Worm (Caenorhabditis elegans): Measurements from ENCODE around the gene rab-14.

Gene rab-14

DNA sequence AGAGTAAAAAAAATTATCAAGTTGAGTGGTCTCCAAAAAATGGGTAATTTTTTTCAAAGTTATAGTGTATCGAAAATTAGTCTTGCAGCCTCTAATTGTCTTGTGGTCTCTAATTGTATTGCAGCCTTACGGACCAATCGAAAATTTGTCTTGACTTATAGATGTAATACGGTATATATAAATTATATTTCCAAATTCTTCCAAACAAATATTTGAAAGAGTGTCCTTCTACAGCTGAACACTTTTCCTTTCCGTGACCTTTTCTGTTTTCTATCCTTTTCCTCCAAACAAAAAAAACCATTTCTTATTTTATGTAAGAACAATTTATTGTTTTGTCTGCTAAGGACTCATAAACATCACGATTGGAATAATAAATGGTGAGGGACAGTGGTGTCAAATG, 34.2 kb upstream of the rab-14 start, which contains the start of gene K09E9.7:
TSS of gene K09E9.7 (plus strand) at position 301 of the 400 bp plus-strand sequence.
- no peak for TF ChIP-seq ets-4 (tag; optimal IDR thresholded peaks at IDR 0.05)
- no peak for TF ChIP-seq ztf-16 (tag; optimal IDR thresholded peaks at IDR 0.05)
- TF ChIP-seq nhr-11 (tag; optimal IDR thresholded peaks at IDR 0.05), result no peak
- no peak for TF ChIP-seq pat-9 (tag; optimal IDR thresholded peaks at IDR 0.05)
- TF ChIP-seq tbx-7 (tag; optimal IDR thresholded peaks at IDR 0.05), result no peak
- no peak for TF ChIP-seq T23F11.4 (GFP tag; optimal IDR thresholded peaks at IDR 0.05)
- no peak for TF ChIP-seq ceh-9 (tag; optimal IDR thresholded peaks at IDR 0.05)
- TF ChIP-seq lim-6 (tag; optimal IDR thresholded peaks at IDR 0.05), result no peak
- TF ChIP-seq ceh-6 (GFP tag; optimal IDR thresholded peaks at IDR 0.05), result no peak
- TF ChIP-seq gmeb-2 (tag; optimal IDR thresholded peaks at IDR 0.05), result no peak
- TF ChIP-seq K02D7.2 (tag; optimal IDR thresholded peaks at IDR 0.05), result no peak
- no peak for TF ChIP-seq fax-1 (tag; optimal IDR thresholded peaks at IDR 0.05)
- no peak for TF ChIP-seq ceh-2 (tag; optimal IDR thresholded peaks at IDR 0.05)
- no peak for TF ChIP-seq elt-4 (tag; optimal IDR thresholded peaks at IDR 0.05)

DNA sequence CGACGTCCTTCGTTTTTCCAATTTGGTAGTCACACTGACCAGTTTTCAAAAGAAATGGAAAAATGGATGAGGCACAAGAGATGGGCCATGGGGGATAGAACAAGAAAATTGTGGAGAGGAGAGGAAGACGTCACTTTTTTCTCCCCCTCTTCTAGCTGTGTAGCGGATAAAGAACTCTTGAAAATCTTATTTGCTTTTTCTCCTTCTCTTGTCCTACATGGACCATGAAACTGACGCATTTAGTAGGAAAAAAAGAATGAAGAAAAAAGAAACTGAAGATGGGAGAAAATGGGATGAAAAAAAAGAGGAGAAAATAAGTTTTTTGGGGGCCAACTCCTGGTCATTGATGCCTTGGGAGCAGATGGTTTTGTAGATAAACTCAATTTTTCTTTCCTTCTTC, 27.5 kb upstream of the rab-14 start:
- TF ChIP-seq unc-42 (tag; optimal IDR thresholded peaks at IDR 0.05), result peak; percentile 92
- no peak for TF ChIP-seq ceh-9 (tag; optimal IDR thresholded peaks at IDR 0.05)

DNA sequence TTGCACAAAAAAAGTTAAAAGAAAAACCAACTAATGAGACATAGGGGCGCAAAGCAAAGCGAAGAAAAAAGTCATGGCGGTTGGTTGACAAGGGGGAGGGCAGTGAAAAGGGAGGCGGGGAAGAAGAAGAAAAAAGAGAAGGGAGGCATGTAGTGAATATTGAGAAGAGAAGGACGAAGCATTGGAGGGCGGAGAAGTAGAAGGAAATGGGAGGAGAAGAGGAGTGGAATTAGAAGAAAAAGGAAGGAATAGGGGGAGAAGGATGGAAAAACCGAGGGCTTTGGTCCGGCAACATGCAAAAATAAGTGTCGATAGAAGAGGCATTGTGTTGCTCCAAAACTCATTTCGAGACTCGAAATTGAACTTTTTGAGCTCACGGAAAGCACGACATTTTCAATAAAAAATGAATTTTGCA, 24.4 kb upstream of the rab-14 start:
- TF ChIP-seq fax-1 (tag; optimal IDR thresholded peaks at IDR 0.05), result no peak
- peak; percentile 77 for TF ChIP-seq unc-42 (tag; optimal IDR thresholded peaks at IDR 0.05)
- TF ChIP-seq odd-2 (tag; optimal IDR thresholded peaks at IDR 0.05), result no peak
- TF ChIP-seq sox-4 (tag; optimal IDR thresholded peaks at IDR 0.05), result peak; percentile 28
- no peak for TF ChIP-seq ceh-22 (tag; optimal IDR thresholded peaks at IDR 0.05)
- TF ChIP-seq K02D7.2 (tag; optimal IDR thresholded peaks at IDR 0.05), result no peak
- no peak for TF ChIP-seq hlh-6 (tag; optimal IDR thresholded peaks at IDR 0.05)
- no peak for TF ChIP-seq ceh-2 (tag; optimal IDR thresholded peaks at IDR 0.05)
- TF ChIP-seq fkh-10 (GFP tag; optimal IDR thresholded peaks at IDR 0.05), result peak; percentile 7
- no peak for TF ChIP-seq Y22D7AL.16 (tag; optimal IDR thresholded peaks at IDR 0.05)
- no peak for TF ChIP-seq ceh-9 (tag; optimal IDR thresholded peaks at IDR 0.05)
- TF ChIP-seq rnt-1 (tag; optimal IDR thresholded peaks at IDR 0.05), result no peak
- no peak for TF ChIP-seq nhr-11 (tag; optimal IDR thresholded peaks at IDR 0.05)
- no peak for TF ChIP-seq ceh-30 (tag; optimal IDR thresholded peaks at IDR 0.05)
- no peak for TF ChIP-seq pha-4 (tag; optimal IDR thresholded peaks at IDR 0.05)
- no peak for TF ChIP-seq ceh-24 (tag; optimal IDR thresholded peaks at IDR 0.05)
- TF ChIP-seq hlh-13 (GFP tag; optimal IDR thresholded peaks at IDR 0.05), result no peak
- no peak for TF ChIP-seq ref-2 (tag; optimal IDR thresholded peaks at IDR 0.05)
- TF ChIP-seq syd-9 (tag; optimal IDR thresholded peaks at IDR 0.05), result peak; percentile 2
- peak; percentile 4 for TF ChIP-seq F13H6.1 (tag; optimal IDR thresholded peaks at IDR 0.05)
- no peak for TF ChIP-seq lim-6 (tag; optimal IDR thresholded peaks at IDR 0.05)
- TF ChIP-seq ceh-18 (tag; optimal IDR thresholded peaks at IDR 0.05), result peak; percentile 25
- TF ChIP-seq ets-4 (tag; optimal IDR thresholded peaks at IDR 0.05), result no peak
- no peak for TF ChIP-seq zip-5 (tag; optimal IDR thresholded peaks at IDR 0.05)
- TF ChIP-seq hlh-15 (tag; optimal IDR thresholded peaks at IDR 0.05), result no peak
- peak; percentile 63 for TF ChIP-seq ceh-31 (tag; optimal IDR thresholded peaks at IDR 0.05)
- no peak for TF ChIP-seq C38D4.7 (GFP tag; optimal IDR thresholded peaks at IDR 0.05)
- TF ChIP-seq pqm-1 (tag; optimal IDR thresholded peaks at IDR 0.05), result no peak
- TF ChIP-seq ahr-1 (tag; optimal IDR thresholded peaks at IDR 0.05), result no peak
- peak; percentile 38 for TF ChIP-seq nfya-1 (tag; optimal IDR thresholded peaks at IDR 0.05)
- no peak for TF ChIP-seq C08G9.2 (tag; optimal IDR thresholded peaks at IDR 0.05)
- no peak for TF ChIP-seq gmeb-2 (tag; optimal IDR thresholded peaks at IDR 0.05)
- TF ChIP-seq ztf-16 (tag; optimal IDR thresholded peaks at IDR 0.05), result no peak
- TF ChIP-seq ceh-34 (tag; optimal IDR thresholded peaks at IDR 0.05), result no peak
- no peak for TF ChIP-seq unc-55 (GFP tag; optimal IDR thresholded peaks at IDR 0.05)
- no peak for TF ChIP-seq pag-3 (tag; optimal IDR thresholded peaks at IDR 0.05; ENCODE audit: borderline replicate concordance)
- TF ChIP-seq ama-1 (optimal IDR thresholded peaks at IDR 0.05), result no peak
- no peak for TF ChIP-seq pros-1 (tag; optimal IDR thresholded peaks at IDR 0.05)
- TF ChIP-seq ttx-3 (tag; optimal IDR thresholded peaks at IDR 0.05), result no peak
- peak; percentile 39 for TF ChIP-seq ceh-14 (tag; optimal IDR thresholded peaks at IDR 0.05)
- no peak for TF ChIP-seq T23F11.4 (GFP tag; optimal IDR thresholded peaks at IDR 0.05)
- no peak for TF ChIP-seq sdc-2 (tag; optimal IDR thresholded peaks at IDR 0.05)
- TF ChIP-seq unc-86 (tag; optimal IDR thresholded peaks at IDR 0.05), result no peak
- TF ChIP-seq ceh-6 (GFP tag; optimal IDR thresholded peaks at IDR 0.05), result no peak
- no peak for TF ChIP-seq dmd-4 (tag; optimal IDR thresholded peaks at IDR 0.05; ENCODE audit: borderline replicate concordance)
- TF ChIP-seq tbx-7 (tag; optimal IDR thresholded peaks at IDR 0.05), result no peak
